Fruit fly (Drosophila melanogaster) whole organism, embryonic: ENCODE results near the gene CG33160.

Experiments
- Adf1 ChIP-seq: fragments of 200-800 bp; sonication (Bioruptor generic); IDR thresholded peaks from 2 replicates; pipeline ENCODE4 v1.3.6; 2022; ENCODE audit warnings: missing biosample characterization, missing genetic modification characterization
- Aef1 ChIP-seq: fragments of 200-800 bp; sonication (Bioruptor generic); IDR thresholded peaks from 3 replicates; pipeline ENCODE4 v1.3.6; 2022; ENCODE audit warnings: missing biosample characterization, missing genetic modification characterization
- Awh ChIP-seq: fragments of 200-800 bp; sonication (Bioruptor generic); IDR thresholded peaks from 2 replicates; pipeline ENCODE4, ENCODE4 v1.3.6; 2022; ENCODE audit warnings: missing biosample characterization, missing genetic modification characterization
- CG1024 ChIP-seq: fragments of 200-800 bp; sonication (Bioruptor generic); IDR thresholded peaks from 2 replicates; pipeline ENCODE4 v1.3.6; 2022; ENCODE audit warnings: missing biosample characterization, missing genetic modification characterization
- CG10366 ChIP-seq: fragments of 200-800 bp; sonication (Bioruptor generic); IDR thresholded peaks from 2 replicates; pipeline ENCODE4 v1.3.6; 2022; ENCODE audit warnings: missing biosample characterization, missing genetic modification characterization
- CG10959 ChIP-seq: fragments of 200-800 bp; sonication (Bioruptor generic); IDR thresholded peaks from 2 replicates; pipeline ENCODE4 v1.3.6; 2022; ENCODE audit warnings: missing biosample characterization, missing genetic modification characterization
- CG12071 ChIP-seq: fragments of 200-800 bp; sonication (Bioruptor generic); optimal IDR thresholded peaks from 3 replicates; lab custom pipeline; 2018; ENCODE audit warnings: missing biosample characterization, mild to moderate bottlenecking, missing genetic modification characterization
- CG13287 ChIP-seq: fragments of 200-800 bp; sonication (Bioruptor generic); IDR thresholded peaks from 2 replicates; pipeline ENCODE4 v1.3.6; 2022; ENCODE audit warnings: missing biosample characterization, missing genetic modification characterization; ENCODE audit not compliant: partially characterized antibody
- CG16815 ChIP-seq: fragments of 200-800 bp; sonication (Bioruptor generic); optimal IDR thresholded peaks from 3 replicates; lab custom pipeline; 2017; ENCODE audit warnings: missing biosample characterization, mild to moderate bottlenecking, missing genetic modification characterization
- CG2199 ChIP-seq: fragments of 200-800 bp; sonication (Bioruptor generic); IDR thresholded peaks from 3 replicates; pipeline ENCODE4 v1.3.6; 2022; ENCODE audit warnings: missing biosample characterization, missing genetic modification characterization
- CG2889 ChIP-seq: fragments of 200-800 bp; sonication (Bioruptor generic); IDR thresholded peaks from 3 replicates; pipeline ENCODE4 v1.3.6; 2022; ENCODE audit warnings: missing biosample characterization, missing genetic modification characterization
- CG30431 ChIP-seq: fragments of 200-800 bp; sonication (Bioruptor generic); optimal IDR thresholded peaks from 2 replicates; lab custom pipeline; 2017; ENCODE audit warnings: missing biosample characterization, missing genetic modification characterization
- CG32767 ChIP-seq: fragments of 200-800 bp; sonication (Bioruptor generic); IDR thresholded peaks from 2 replicates; pipeline ENCODE4 v1.3.6; 2022; ENCODE audit warnings: missing biosample characterization, missing genetic modification characterization
- CG34376 ChIP-seq: fragments of 200-800 bp; sonication (Bioruptor generic); optimal IDR thresholded peaks from 2 replicates; lab custom pipeline; 2018; ENCODE audit warnings: missing biosample characterization, mild to moderate bottlenecking, missing genetic modification characterization
- CG34422 ChIP-seq: fragments of 200-800 bp; sonication (Bioruptor generic); IDR thresholded peaks from 3 replicates; pipeline ENCODE4 v1.3.6; 2022; ENCODE audit warnings: missing biosample characterization, missing genetic modification characterization
- CG4730 ChIP-seq: fragments of 200-800 bp; sonication (Bioruptor generic); IDR thresholded peaks from 2 replicates; pipeline ENCODE4 v1.3.6; 2022; ENCODE audit warnings: missing biosample characterization, missing genetic modification characterization
- CG6654 ChIP-seq: fragments of 200-800 bp; sonication (Bioruptor generic); optimal IDR thresholded peaks from 2 replicates; lab custom pipeline; 2017; ENCODE audit warnings: missing biosample characterization, mild to moderate bottlenecking, missing genetic modification characterization
- CG8388 ChIP-seq: fragments of 200-800 bp; sonication (Bioruptor generic); optimal IDR thresholded peaks from 2 replicates; lab custom pipeline; 2019; ENCODE audit warnings: missing biosample characterization, mild to moderate bottlenecking, missing genetic modification characterization, moderate library complexity
- CG9437 ChIP-seq: fragments of 200-800 bp; sonication (Bioruptor generic); optimal IDR thresholded peaks from 2 replicates; lab custom pipeline; 2018; ENCODE audit warnings: missing biosample characterization, mild to moderate bottlenecking, missing genetic modification characterization
- CG9609 ChIP-seq: fragments of 200-800 bp; sonication (Bioruptor generic); optimal IDR thresholded peaks from 3 replicates; lab custom pipeline; 2016; ENCODE audit warnings: missing biosample characterization, missing genetic modification characterization
- Doc2 ChIP-seq: fragments of 200-800 bp; sonication (Bioruptor generic); IDR thresholded peaks from 2 replicates; pipeline ENCODE4 v1.3.6; 2022; ENCODE audit warnings: missing biosample characterization, missing genetic modification characterization
- Doc3 ChIP-seq: fragments of 200-800 bp; sonication (Bioruptor generic); IDR thresholded peaks from 3 replicates; pipeline ENCODE4 v1.3.6; 2022; ENCODE audit warnings: missing biosample characterization, missing genetic modification characterization; ENCODE audit not compliant: partially characterized antibody
- Drgx ChIP-seq: fragments of 200-800 bp; sonication (Bioruptor generic); IDR thresholded peaks from 2 replicates; pipeline ENCODE4 v1.3.6; 2022; ENCODE audit warnings: missing biosample characterization, missing genetic modification characterization
- Gug ChIP-seq: fragments of 200-800 bp; sonication (Bioruptor generic); IDR thresholded peaks from 4 replicates; pipeline ENCODE4 v1.3.6; 2022; ENCODE audit warnings: missing biosample characterization, missing genetic modification characterization
- HLHmδ ChIP-seq: fragments of 200-800 bp; sonication (Bioruptor generic); optimal IDR thresholded peaks from 2 replicates; lab custom pipeline; 2018; ENCODE audit warnings: missing biosample characterization, mild to moderate bottlenecking, missing genetic modification characterization, moderate library complexity
- Hey ChIP-seq: fragments of 200-800 bp; sonication (Bioruptor generic); optimal IDR thresholded peaks from 3 replicates; lab custom pipeline; 2018; ENCODE audit warnings: missing biosample characterization, mild to moderate bottlenecking, missing genetic modification characterization
- Lim3 ChIP-seq: fragments of 200-800 bp; sonication (Bioruptor generic); IDR thresholded peaks from 2 replicates; pipeline ENCODE4 v1.3.6; 2022; ENCODE audit warnings: missing biosample characterization, missing genetic modification characterization
- MESR4 ChIP-seq: fragments of 200-800 bp; sonication (Bioruptor generic); optimal IDR thresholded peaks from 2 replicates; lab custom pipeline; 2018; ENCODE audit warnings: missing biosample characterization, mild to moderate bottlenecking, missing genetic modification characterization, moderate library complexity
- Pdp1 ChIP-seq, 2 experiments: fragments of 200-800 bp; sonication (Bioruptor generic); optimal IDR thresholded peaks; 3 replicates each; lab custom pipeline; 2016; ENCODE audit warnings: missing biosample characterization in 2 of 2, missing genetic modification characterization in 2 of 2, mild to moderate bottlenecking in 1 of 2, moderate library complexity in 1 of 2
- Sox100B ChIP-seq: fragments of 200-800 bp; sonication (Bioruptor generic); optimal IDR thresholded peaks from 3 replicates; lab custom pipeline; 2018; ENCODE audit warnings: missing biosample characterization, mild to moderate bottlenecking, missing genetic modification characterization
- aop ChIP-seq: fragments of 200-800 bp; sonication (Bioruptor generic); IDR thresholded peaks from 2 replicates; pipeline ENCODE4 v1.3.6; 2022; ENCODE audit warnings: missing biosample characterization, missing genetic modification characterization
- ara ChIP-seq: fragments of 200-800 bp; sonication (Bioruptor generic); IDR thresholded peaks from 2 replicates; pipeline ENCODE4 v1.3.6; 2022; ENCODE audit warnings: missing biosample characterization, missing genetic modification characterization
- ato ChIP-seq: fragments of 200-800 bp; sonication (Bioruptor generic); IDR thresholded peaks from 2 replicates; pipeline ENCODE4 v1.3.6; 2022; ENCODE audit warnings: missing biosample characterization, missing genetic modification characterization; ENCODE audit not compliant: partially characterized antibody
- bowl ChIP-seq: fragments of 200-800 bp; sonication (Bioruptor generic); IDR thresholded peaks from 2 replicates; pipeline ENCODE4 v1.3.6; 2022; ENCODE audit warnings: missing biosample characterization, missing genetic modification characterization
- bsh ChIP-seq, 2 experiments: fragments of 200-800 bp; sonication (Bioruptor generic); optimal IDR thresholded peaks; 2 replicates each; lab custom pipeline; 2017 to 2018; ENCODE audit warnings: mild to moderate bottlenecking in 2 of 2, missing biosample characterization in 2 of 2, missing genetic modification characterization in 2 of 2, moderate library complexity in 1 of 2
- disco-r ChIP-seq: fragments of 200-800 bp; sonication (Bioruptor generic); optimal IDR thresholded peaks from 2 replicates; lab custom pipeline; 2016; ENCODE audit warnings: missing biosample characterization, missing genetic modification characterization
- dmrt99B ChIP-seq: fragments of 200-800 bp; sonication (Bioruptor generic); optimal IDR thresholded peaks from 2 replicates; lab custom pipeline; 2018; ENCODE audit warnings: missing biosample characterization, mild to moderate bottlenecking, missing genetic modification characterization, moderate library complexity
- grau ChIP-seq: fragments of 200-800 bp; optimal IDR thresholded peaks from 3 replicates; lab custom pipeline; 2019; ENCODE audit warnings: missing biosample characterization, mild to moderate bottlenecking, missing genetic modification characterization, moderate library complexity
- hb ChIP-seq: fragments of 200-800 bp; sonication (Bioruptor generic); IDR thresholded peaks from 3 replicates; pipeline ENCODE4 v1.3.6; 2022; ENCODE audit warnings: missing biosample characterization, missing genetic modification characterization; ENCODE audit not compliant: partially characterized antibody
- hth ChIP-seq: fragments of >200 bp; optimal IDR thresholded peaks from 2 replicates; lab custom pipeline; 2017; ENCODE audit warnings: inconsistent platforms
- insv ChIP-seq, 2 experiments: fragments of 200-800 bp; sonication (Bioruptor generic); optimal IDR thresholded peaks; 3 replicates each; lab custom pipeline; 2016 to 2018; ENCODE audit warnings: missing biosample characterization in 2 of 2, missing genetic modification characterization in 2 of 2
- inv ChIP-seq: fragments of 200-800 bp; sonication (Bioruptor generic); IDR thresholded peaks from 2 replicates; pipeline ENCODE4 v1.3.6; 2022; ENCODE audit warnings: missing biosample characterization, missing genetic modification characterization; ENCODE audit not compliant: partially characterized antibody
- nau ChIP-seq: fragments of 200-800 bp; sonication (Bioruptor generic); optimal IDR thresholded peaks from 3 replicates; lab custom pipeline; 2017; ENCODE audit warnings: missing biosample characterization, mild to moderate bottlenecking, missing genetic modification characterization, missing genetic modification reagents
- nerfin-2 ChIP-seq: fragments of 200-800 bp; sonication (Bioruptor generic); IDR thresholded peaks from 2 replicates; pipeline ENCODE4 v1.3.6; 2022; ENCODE audit warnings: missing biosample characterization, missing genetic modification characterization; ENCODE audit not compliant: partially characterized antibody
- oc ChIP-seq: fragments of 200-800 bp; sonication (Bioruptor generic); optimal IDR thresholded peaks from 2 replicates; lab custom pipeline; 2018; ENCODE audit warnings: missing biosample characterization, mild to moderate bottlenecking, missing genetic modification characterization, moderate library complexity
- schlank ChIP-seq: fragments of 200-800 bp; sonication (Bioruptor generic); optimal IDR thresholded peaks from 2 replicates; lab custom pipeline; 2018; ENCODE audit warnings: missing biosample characterization, mild to moderate bottlenecking, missing genetic modification characterization
- slbo ChIP-seq: fragments of 200-800 bp; sonication (Bioruptor generic); IDR thresholded peaks from 2 replicates; pipeline ENCODE4 v1.3.6; 2022; ENCODE audit warnings: missing biosample characterization, missing genetic modification characterization
- sr ChIP-seq: fragments of 200-800 bp; sonication (Bioruptor generic); IDR thresholded peaks from 3 replicates; pipeline ENCODE4 v1.3.6; 2022; ENCODE audit warnings: missing biosample characterization, missing genetic modification characterization
- vfl ChIP-seq: fragments of 200-800 bp; sonication (Bioruptor generic); optimal IDR thresholded peaks from 2 replicates; lab custom pipeline; 2016; ENCODE audit warnings: missing biosample characterization, missing genetic modification characterization

Gene CG33160

DNA sequence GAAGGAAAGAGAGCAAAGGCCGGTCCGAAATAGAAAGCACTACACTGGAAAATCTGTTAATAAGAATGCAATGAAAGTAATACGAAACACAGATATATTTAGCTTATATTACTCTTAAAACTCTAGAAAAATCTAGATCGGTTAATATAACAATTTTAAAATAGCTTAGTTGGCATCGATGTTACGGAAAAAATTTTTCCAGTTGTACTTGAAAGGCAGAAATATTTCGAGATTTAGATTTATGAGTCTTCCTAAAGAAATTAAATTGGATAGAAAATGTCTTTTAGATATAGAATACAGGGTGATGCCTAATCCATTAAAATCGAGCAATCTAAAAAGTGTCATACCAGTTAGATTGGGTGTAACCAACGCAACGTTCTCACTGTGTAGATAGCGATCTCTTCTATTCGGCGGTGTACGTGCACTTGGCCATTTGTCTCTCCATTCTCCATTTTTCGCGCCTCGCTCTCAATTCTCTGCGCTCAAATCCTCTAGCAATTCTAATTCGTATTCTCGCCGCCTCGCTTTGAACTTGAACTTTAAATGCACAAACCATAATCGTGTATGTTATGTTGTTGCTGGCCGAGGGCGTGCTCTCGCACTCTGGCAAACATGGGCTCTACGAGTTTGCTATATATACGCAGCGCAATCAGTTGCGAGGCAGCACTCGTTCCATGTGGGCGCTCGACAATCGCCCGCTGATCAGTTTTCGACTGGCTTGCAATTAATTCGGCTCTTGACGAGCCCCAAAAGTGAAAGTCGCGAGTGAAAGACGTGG, 44.0 kb upstream of the CG33160 start (continued):
- TF ChIP-seq ato (GFP tag; lab: Robert Waterston, UW) (no peak), slbo (GFP tag; lab: Robert Waterston, UW) (peak; percentile 90), CG34422 (GFP tag; lab: Robert Waterston, UW) (peak; percentile 79; the same call in 2 of the 3 replicates), nerfin-2 (GFP tag; lab: Robert Waterston, UW) (no peak), CG32767 (GFP tag; lab: Robert Waterston, UW) (peak; percentile 76; the same call in 1 of the 2 replicates), inv (GFP tag; lab: Robert Waterston, UW) (no peak), aop (0 out of 2 replicates have a peak, but pooled peaks have one; percentile 14), nau (GFP tag; lab: Kevin White, UChicago) (peak; percentile 93), CG10959 (GFP tag; lab: Robert Waterston, UW) (peak; percentile 66), Aef1 (peak; percentile 79), CG4730 (GFP tag; lab: Robert Waterston, UW) (peak; percentile 80), CG2889 (GFP tag; lab: Robert Waterston, UW) (peak; percentile 85), hth (lab: Kevin White, UChicago) (no peak), CG9437 (GFP tag; lab: Kevin White, UChicago) (peak; percentile 95), bsh (GFP tag; optimal IDR thresholded peaks at IDR 0.05; lab: Kevin White, UChicago) (peak; percentile 92 to 94), Gug (GFP tag; lab: Robert Waterston, UW) (peak; percentile 85), dmrt99B (tag; lab: Kevin White, UChicago) (peak; percentile 96), Doc2 (GFP tag; lab: Robert Waterston, UW) (no peak), bowl (GFP tag; lab: Robert Waterston, UW) (no peak; the same call in 1 of the 2 replicates), sr (no peak), Adf1 (peak; percentile 33), CG10366 (GFP tag; lab: Robert Waterston, UW) (peak; percentile 82; the same call in 1 of the 2 replicates), CG1024 (GFP tag; lab: Robert Waterston, UW) (peak; percentile 67; the same call in 1 of the 2 replicates), CG8388 (GFP tag; lab: Kevin White, UChicago) (peak; percentile 93), insv (GFP tag; optimal IDR thresholded peaks at IDR 0.05; lab: Kevin White, UChicago) (peak; percentile 19 to 69), Sox100B (peak; percentile 98), CG9609 (peak; percentile 96), grau (tag; lab: Kevin White, UChicago) (peak; percentile 96), schlank (tag; lab: Kevin White, UChicago) (peak; percentile 76), oc (tag; lab: Kevin White, UChicago) (peak; percentile 86), CG12071 (GFP tag; lab: Kevin White, UChicago) (peak; percentile 67), disco-r (peak; percentile 94), Drgx (peak; percentile 80), vfl (GFP tag; lab: Kevin White, UChicago) (peak; percentile 85), HLHmδ (GFP tag; lab: Kevin White, UChicago) (no peak), MESR4 (no peak), Lim3 (GFP tag; lab: Robert Waterston, UW) (0 out of 2 replicates have a peak, but pooled peaks have one; percentile 36), Pdp1 (GFP tag; optimal IDR thresholded peaks at IDR 0.05; lab: Kevin White, UChicago) (peak; percentile 92 to 96), CG6654 (GFP tag; lab: Kevin White, UChicago) (peak; percentile 88), CG16815 (GFP tag; lab: Kevin White, UChicago) (peak; percentile 97), ara (GFP tag; lab: Robert Waterston, UW) (peak; percentile 80), hb (GFP tag; lab: Robert Waterston, UW) (no peak), Hey (tag; lab: Kevin White, UChicago) (peak; percentile 71), CG30431 (peak; percentile 94), CG2199 (GFP tag; lab: Robert Waterston, UW) (no peak), Doc3 (GFP tag; lab: Robert Waterston, UW) (no peak), CG34376 (peak; percentile 76), Awh (peak; percentile 41; the same call in 1 of the 2 replicates), CG13287 (GFP tag; lab: Robert Waterston, UW) (peak; percentile 50)
